Worm (Caenorhabditis elegans): Measurements from ENCODE around the gene tiar-2.

tiar-2 gene

DNA sequence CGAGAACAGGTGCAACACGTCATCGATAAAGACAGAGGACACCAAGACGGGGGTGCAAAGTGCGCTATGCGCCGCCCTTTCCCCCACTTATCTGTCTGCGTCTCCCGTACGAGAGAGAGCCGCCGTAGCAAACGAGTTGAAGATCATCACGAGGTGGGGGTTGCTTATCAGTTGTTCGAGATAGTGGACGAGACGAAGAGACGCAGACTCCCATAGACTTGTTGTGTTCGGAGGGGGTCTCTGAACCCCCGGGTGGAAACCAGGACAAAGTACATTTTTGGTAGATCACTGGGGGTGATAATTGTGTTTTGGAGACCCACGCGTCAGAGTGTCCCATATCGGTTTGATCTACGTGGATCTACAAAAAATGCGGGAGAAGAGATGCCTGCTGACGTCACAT, 30.3 kb downstream of the tiar-2 start (continued):
- no peak for TF ChIP-seq ttx-3 (tag; optimal IDR thresholded peaks at IDR 0.05)
- TF ChIP-seq pha-4 (tag; optimal IDR thresholded peaks at IDR 0.05) = no peak
- no peak for TF ChIP-seq fkh-10 (GFP tag; optimal IDR thresholded peaks at IDR 0.05)
- TF ChIP-seq ceh-14 (tag; optimal IDR thresholded peaks at IDR 0.05) = peak; percentile 21
- TF ChIP-seq ceh-6 (GFP tag; optimal IDR thresholded peaks at IDR 0.05) = no peak
- TF ChIP-seq dve-1 (tag; optimal IDR thresholded peaks at IDR 0.05) = no peak
- TF ChIP-seq che-1 (tag; optimal IDR thresholded peaks at IDR 0.05) = no peak
- no peak for TF ChIP-seq fax-1 (tag; optimal IDR thresholded peaks at IDR 0.05)
- TF ChIP-seq hlh-13 (GFP tag; optimal IDR thresholded peaks at IDR 0.05) = no peak
- TF ChIP-seq T23F11.4 (GFP tag; optimal IDR thresholded peaks at IDR 0.05) = no peak
- TF ChIP-seq hlh-30 (tag; optimal IDR thresholded peaks at IDR 0.05; ENCODE audit: insufficient read depth) = peak; percentile 90
- TF ChIP-seq nhr-11 (tag; optimal IDR thresholded peaks at IDR 0.05) = no peak
- peak; percentile 55 for TF ChIP-seq rnt-1 (tag; optimal IDR thresholded peaks at IDR 0.05)
- no peak for TF ChIP-seq C08G9.2 (tag; optimal IDR thresholded peaks at IDR 0.05)
- TF ChIP-seq ceh-18 (tag; optimal IDR thresholded peaks at IDR 0.05) = peak; percentile 66
- no peak for TF ChIP-seq elt-4 (tag; optimal IDR thresholded peaks at IDR 0.05)
- no peak for TF ChIP-seq pag-3 (tag; optimal IDR thresholded peaks at IDR 0.05; ENCODE audit: borderline replicate concordance)
- no peak for TF ChIP-seq sdc-2 (tag; optimal IDR thresholded peaks at IDR 0.05)
- peak; percentile 13 for TF ChIP-seq unc-55 (GFP tag; optimal IDR thresholded peaks at IDR 0.05)

DNA sequence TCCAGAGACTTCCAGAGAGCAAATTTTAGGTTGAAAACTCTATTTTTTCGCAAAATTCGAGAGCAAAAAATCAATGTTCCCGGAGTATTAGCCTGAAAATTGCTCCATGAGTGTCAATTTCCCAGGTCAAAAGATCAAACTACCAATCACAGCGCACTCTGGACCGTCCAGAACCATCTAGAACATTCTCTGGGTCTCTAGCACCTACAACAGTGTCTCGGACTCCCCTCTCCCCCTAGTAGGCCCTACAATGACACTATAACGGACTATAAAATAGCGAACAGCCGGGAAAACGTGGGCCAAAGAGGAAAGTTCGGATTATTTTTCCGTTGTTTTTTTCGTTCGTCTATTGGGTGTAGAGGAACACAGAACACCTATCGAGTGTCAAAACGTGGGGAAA, 30.9 kb downstream of the tiar-2 start:
- TF ChIP-seq lim-6 (tag; optimal IDR thresholded peaks at IDR 0.05) = no peak
- no peak for TF ChIP-seq ceh-6 (GFP tag; optimal IDR thresholded peaks at IDR 0.05)
- TF ChIP-seq pros-1 (tag; optimal IDR thresholded peaks at IDR 0.05) = no peak
- TF ChIP-seq K02D7.2 (tag; optimal IDR thresholded peaks at IDR 0.05) = no peak
- TF ChIP-seq K09A11.1 (tag; optimal IDR thresholded peaks at IDR 0.05; ENCODE audit: insufficient read depth) = no peak
- TF ChIP-seq npax-4 (tag; optimal IDR thresholded peaks at IDR 0.05) = no peak
- no peak for TF ChIP-seq odd-2 (tag; optimal IDR thresholded peaks at IDR 0.05)
- no peak for TF ChIP-seq mec-3 (tag; optimal IDR thresholded peaks at IDR 0.05; ENCODE audit: borderline replicate concordance)
- no peak for TF ChIP-seq pag-3 (tag; optimal IDR thresholded peaks at IDR 0.05; ENCODE audit: borderline replicate concordance)
- TF ChIP-seq ceh-24 (tag; optimal IDR thresholded peaks at IDR 0.05) = no peak

DNA sequence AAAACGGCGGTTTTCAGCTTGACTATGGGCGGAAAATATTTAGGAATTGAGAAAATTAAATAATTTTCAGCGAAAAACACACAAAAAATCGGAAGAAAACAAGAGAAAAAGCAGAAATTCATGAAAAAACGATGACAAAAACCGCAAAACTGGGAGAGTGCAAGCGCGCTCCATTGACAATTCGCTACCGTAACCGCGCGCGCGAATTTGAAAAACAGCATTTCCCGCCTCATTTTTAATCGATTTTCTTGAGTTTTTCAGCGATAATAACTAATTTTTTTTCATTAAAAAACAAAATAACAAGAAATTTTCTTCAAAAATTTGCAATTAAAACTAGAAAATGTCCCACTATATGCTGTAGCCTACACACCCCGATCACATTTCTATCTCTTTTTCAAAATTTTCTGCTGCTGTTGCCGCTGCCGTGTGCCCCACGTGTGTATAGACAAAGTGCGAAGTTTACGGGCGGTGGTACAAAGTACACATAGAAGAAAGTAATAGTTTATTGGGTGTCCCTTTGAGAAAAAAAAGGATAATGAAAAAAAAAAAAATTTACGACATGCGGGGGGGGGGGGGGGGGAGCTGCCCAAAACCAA, 31.5 kb downstream of the tiar-2 start:
- TF ChIP-seq unc-42 (tag; optimal IDR thresholded peaks at IDR 0.05) (no peak), rnt-1 (tag; optimal IDR thresholded peaks at IDR 0.05) (peak; percentile 24), nfya-1 (tag; optimal IDR thresholded peaks at IDR 0.05) (peak; percentile 2), ceh-31 (tag; optimal IDR thresholded peaks at IDR 0.05) (no peak), mec-3 (tag; optimal IDR thresholded peaks at IDR 0.05; ENCODE audit: borderline replicate concordance) (no peak)

DNA sequence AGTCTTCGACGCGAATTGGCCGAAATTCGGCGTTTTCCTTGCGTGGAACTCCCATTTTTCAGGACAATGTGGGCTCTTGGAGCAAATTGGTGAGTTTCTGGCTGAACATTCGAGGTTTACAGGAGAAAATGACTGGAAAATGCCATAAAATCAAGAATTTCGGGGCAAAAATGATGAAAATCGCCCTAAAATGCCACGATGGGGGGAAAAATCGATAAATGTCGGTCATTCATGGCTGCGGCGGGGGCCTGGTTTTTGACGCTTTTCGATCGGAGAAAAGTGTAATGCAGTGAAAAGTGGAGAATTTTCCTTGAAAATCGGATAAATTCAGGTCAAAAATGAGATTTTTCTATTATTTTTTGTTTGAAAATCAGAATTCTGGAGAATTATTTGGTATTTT, 36.7 kb downstream of the tiar-2 start, which contains the start of the genes Y46G5A.18 and Y46G5A.47:
TSS of gene Y46G5A.18 (minus strand) at position 101 of the 400 bp plus-strand sequence.
TSS of gene Y46G5A.47 (minus strand) at position 146 of the 400 bp plus-strand sequence.
- TF ChIP-seq ceh-48 (tag; optimal IDR thresholded peaks at IDR 0.05) (peak; percentile 64), odd-2 (tag; optimal IDR thresholded peaks at IDR 0.05) (no peak)

DNA sequence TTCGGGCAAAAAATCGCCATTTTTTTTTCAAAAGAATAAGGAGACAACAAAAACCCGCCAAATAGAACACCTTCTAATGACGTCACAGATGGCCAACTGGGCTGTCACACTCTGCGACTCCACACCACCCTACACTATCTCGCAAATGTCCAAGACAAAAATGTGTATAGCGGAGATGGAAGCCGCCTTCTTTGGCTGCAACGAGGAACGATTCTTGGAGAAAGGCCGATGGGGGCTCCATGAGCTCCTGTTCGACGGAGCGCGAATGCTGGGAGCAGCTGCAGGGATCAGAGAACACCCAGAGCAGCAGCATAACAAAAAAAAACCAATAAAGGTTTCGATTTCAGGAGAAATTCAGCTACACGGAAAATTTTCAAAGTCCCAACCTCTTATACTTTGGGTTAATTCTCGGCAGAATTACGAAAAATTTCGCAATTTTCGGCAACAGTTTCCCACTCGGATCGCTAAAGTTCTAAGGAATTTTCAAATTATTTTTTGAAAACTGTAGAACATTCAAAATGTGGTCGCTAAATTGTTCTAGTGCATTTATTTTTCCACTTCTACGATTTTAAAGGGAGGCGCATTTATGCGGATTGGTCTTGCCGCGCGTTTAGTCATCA, 37.4 kb downstream of the tiar-2 start:
- TF ChIP-seq nfya-1 (tag; optimal IDR thresholded peaks at IDR 0.05) = peak; percentile 30
- no peak for TF ChIP-seq nhr-232 (tag; optimal IDR thresholded peaks at IDR 0.05)
- no peak for TF ChIP-seq elt-4 (tag; optimal IDR thresholded peaks at IDR 0.05)
- no peak for TF ChIP-seq odd-2 (tag; optimal IDR thresholded peaks at IDR 0.05)
- TF ChIP-seq lim-6 (tag; optimal IDR thresholded peaks at IDR 0.05) = no peak
- no peak for TF ChIP-seq K02D7.2 (tag; optimal IDR thresholded peaks at IDR 0.05)
- no peak for TF ChIP-seq hlh-8 (tag; optimal IDR thresholded peaks at IDR 0.05)
- no peak for TF ChIP-seq pha-2 (tag; optimal IDR thresholded peaks at IDR 0.05)
- no peak for TF ChIP-seq ceh-22 (tag; optimal IDR thresholded peaks at IDR 0.05)
- no peak for TF ChIP-seq npax-4 (tag; optimal IDR thresholded peaks at IDR 0.05)
- TF ChIP-seq ceh-6 (GFP tag; optimal IDR thresholded peaks at IDR 0.05) = no peak
- TF ChIP-seq tbx-7 (tag; optimal IDR thresholded peaks at IDR 0.05) = no peak
- TF ChIP-seq ceh-30 (tag; optimal IDR thresholded peaks at IDR 0.05) = no peak
- TF ChIP-seq sdc-2 (tag; optimal IDR thresholded peaks at IDR 0.05) = no peak
- TF ChIP-seq ahr-1 (tag; optimal IDR thresholded peaks at IDR 0.05) = no peak
- TF ChIP-seq ets-4 (tag; optimal IDR thresholded peaks at IDR 0.05) = no peak
- TF ChIP-seq pag-3 (tag; optimal IDR thresholded peaks at IDR 0.05; ENCODE audit: borderline replicate concordance) = no peak
- TF ChIP-seq syd-9 (tag; optimal IDR thresholded peaks at IDR 0.05) = no peak
- TF ChIP-seq ceh-14 (tag; optimal IDR thresholded peaks at IDR 0.05) = no peak
- no peak for TF ChIP-seq che-1 (tag; optimal IDR thresholded peaks at IDR 0.05)
- no peak for TF ChIP-seq ceh-18 (tag; optimal IDR thresholded peaks at IDR 0.05)
- peak; percentile 51 for TF ChIP-seq ref-2 (tag; optimal IDR thresholded peaks at IDR 0.05)
- no peak for TF ChIP-seq ceh-24 (tag; optimal IDR thresholded peaks at IDR 0.05)
- TF ChIP-seq gmeb-2 (tag; optimal IDR thresholded peaks at IDR 0.05) = no peak

All from whole organism, late embryonic.